Fruit fly (Drosophila melanogaster) whole organism, embryonic: ENCODE results near the gene tomb.

Source experiments
- Abd-B ChIP-seq: fragments of 200-800 bp; sonication (Bioruptor generic); optimal IDR thresholded peaks from 2 replicates; lab custom pipeline; 2018; ENCODE audit warnings: missing biosample characterization, mild to moderate bottlenecking, missing genetic modification characterization, moderate library complexity
- BEAF-32 ChIP-seq: fragments of 200-800 bp; sonication (Bioruptor generic); optimal IDR thresholded peaks from 3 replicates; lab custom pipeline; 2017; ENCODE audit warnings: missing biosample characterization, missing genetic modification characterization, mild to moderate bottlenecking, moderate library complexity, missing genetic modification reagents
- CG10267 ChIP-seq: fragments of 200-800 bp; sonication (Bioruptor generic); optimal IDR thresholded peaks from 2 replicates; lab custom pipeline; 2018; ENCODE audit warnings: missing biosample characterization, mild to moderate bottlenecking, missing genetic modification characterization, moderate library complexity
- CG11398 ChIP-seq: fragments of 200-800 bp; sonication (Bioruptor generic); optimal IDR thresholded peaks from 2 replicates; lab custom pipeline; 2016; ENCODE audit warnings: missing biosample characterization, missing genetic modification characterization
- CG11560 ChIP-seq: fragments of 200-800 bp; sonication (Bioruptor generic); IDR thresholded peaks from 3 replicates; pipeline ENCODE4 v1.3.6; 2022; ENCODE audit warnings: missing biosample characterization, missing genetic modification characterization
- CG12155 ChIP-seq: fragments of 200-800 bp; sonication (Bioruptor generic); optimal IDR thresholded peaks from 3 replicates; lab custom pipeline; 2016; ENCODE audit warnings: missing biosample characterization, missing genetic modification characterization
- CG12659 ChIP-seq: fragments of 200-800 bp; sonication (Bioruptor generic); optimal IDR thresholded peaks from 3 replicates; lab custom pipeline; 2017; ENCODE audit warnings: mild to moderate bottlenecking, missing biosample characterization, missing genetic modification reagents, missing genetic modification characterization
- CG13287 ChIP-seq: fragments of 200-800 bp; sonication (Bioruptor generic); IDR thresholded peaks from 2 replicates; pipeline ENCODE4 v1.3.6; 2022; ENCODE audit warnings: missing biosample characterization, missing genetic modification characterization; ENCODE audit not compliant: partially characterized antibody
- CG15696 ChIP-seq: fragments of 200-800 bp; sonication (Bioruptor generic); optimal IDR thresholded peaks from 2 replicates; lab custom pipeline; 2019; ENCODE audit warnings: missing biosample characterization, mild to moderate bottlenecking, missing genetic modification characterization, moderate library complexity
- CG16813 ChIP-seq: fragments of 200-800 bp; sonication (Bioruptor generic); IDR thresholded peaks from 3 replicates; pipeline ENCODE4 v1.3.6; 2022; ENCODE audit warnings: missing biosample characterization, missing genetic modification characterization; ENCODE audit not compliant: partially characterized antibody
- CG17612 ChIP-seq: fragments of 200-800 bp; sonication (Bioruptor generic); IDR thresholded peaks from 2 replicates; pipeline ENCODE4 v1.3.6; 2022; ENCODE audit warnings: missing biosample characterization, missing genetic modification characterization
- CG17829 ChIP-seq: fragments of 200-800 bp; optimal IDR thresholded peaks from 2 replicates; lab custom pipeline; 2019; ENCODE audit warnings: missing biosample characterization, mild to moderate bottlenecking, missing genetic modification characterization, moderate library complexity
- CG2120 ChIP-seq: fragments of 200-800 bp; sonication (Bioruptor generic); optimal IDR thresholded peaks from 3 replicates; lab custom pipeline; 2016; ENCODE audit warnings: missing biosample characterization, missing genetic modification characterization
- CG30403 ChIP-seq: fragments of 200-800 bp; sonication (Bioruptor generic); optimal IDR thresholded peaks from 3 replicates; lab custom pipeline; 2016; ENCODE audit warnings: missing biosample characterization, missing genetic modification characterization
- CG31388 ChIP-seq: fragments of 200-800 bp; sonication (Bioruptor generic); optimal IDR thresholded peaks from 2 replicates; lab custom pipeline; 2016; ENCODE audit warnings: missing biosample characterization, missing genetic modification characterization
- CG34422 ChIP-seq: fragments of 200-800 bp; sonication (Bioruptor generic); IDR thresholded peaks from 3 replicates; pipeline ENCODE4 v1.3.6; 2022; ENCODE audit warnings: missing biosample characterization, missing genetic modification characterization
- CG3838 ChIP-seq: fragments of 200-800 bp; sonication (Bioruptor generic); optimal IDR thresholded peaks from 3 replicates; lab custom pipeline; 2016; ENCODE audit warnings: missing biosample characterization, missing genetic modification characterization
- CG6791 ChIP-seq: fragments of 200-800 bp; sonication (Bioruptor generic); IDR thresholded peaks from 3 replicates; pipeline ENCODE4 v1.3.6; 2022; ENCODE audit warnings: missing biosample characterization, missing genetic modification characterization; ENCODE audit not compliant: partially characterized antibody
- CG7963 ChIP-seq: fragments of 200-800 bp; sonication (Bioruptor generic); IDR thresholded peaks from 3 replicates; pipeline ENCODE4 v1.3.6; 2022; ENCODE audit warnings: missing biosample characterization, missing genetic modification characterization; ENCODE audit not compliant: partially characterized antibody
- CG9609 ChIP-seq: fragments of 200-800 bp; sonication (Bioruptor generic); optimal IDR thresholded peaks from 3 replicates; lab custom pipeline; 2016; ENCODE audit warnings: missing biosample characterization, missing genetic modification characterization
- CG9932 ChIP-seq: fragments of 200-800 bp; sonication (Bioruptor generic); IDR thresholded peaks from 2 replicates; pipeline ENCODE4 v1.3.6; 2022; ENCODE audit warnings: missing biosample characterization, missing genetic modification characterization
- CHES-1-like ChIP-seq: fragments of 200-800 bp; sonication (Bioruptor generic); optimal IDR thresholded peaks from 2 replicates; lab custom pipeline; 2016; ENCODE audit warnings: missing biosample characterization, missing genetic modification characterization
- Dbx ChIP-seq: fragments of 200-800 bp; sonication (Bioruptor generic); IDR thresholded peaks from 3 replicates; pipeline ENCODE4 v1.3.6; 2022; ENCODE audit warnings: missing biosample characterization, missing genetic modification characterization
- Dfd ChIP-seq, 2 experiments: fragments of >200 bp; optimal IDR thresholded peaks; 2 replicates each; lab custom pipeline; 2017; ENCODE audit warnings: missing biosample characterization in 2 of 2, missing genetic modification characterization in 2 of 2
- Dref ChIP-seq: fragments of 200-800 bp; sonication (Bioruptor generic); IDR thresholded peaks from 2 replicates; pipeline ENCODE4 v1.3.6; 2022; ENCODE audit warnings: missing biosample characterization, missing genetic modification characterization
- Ets97D ChIP-seq: fragments of 200-800 bp; sonication (Bioruptor generic); optimal IDR thresholded peaks from 3 replicates; lab custom pipeline; 2016; ENCODE audit warnings: missing biosample characterization, missing genetic modification characterization
- HLH3B ChIP-seq: fragments of 200-800 bp; sonication (Bioruptor generic); IDR thresholded peaks from 2 replicates; pipeline ENCODE4 v1.3.6; 2022; ENCODE audit warnings: missing biosample characterization, missing genetic modification characterization
- Hand ChIP-seq: fragments of 200-800 bp; sonication (Bioruptor generic); optimal IDR thresholded peaks from 2 replicates; lab custom pipeline; 2017; ENCODE audit warnings: mild to moderate bottlenecking, missing biosample characterization, missing genetic modification reagents, missing genetic modification characterization
- HmgZ ChIP-seq: fragments of 200-800 bp; sonication (Bioruptor generic); optimal IDR thresholded peaks from 2 replicates; lab custom pipeline; 2018; ENCODE audit warnings: missing biosample characterization, mild to moderate bottlenecking, missing genetic modification characterization
- Hmr ChIP-seq: fragments of 200-800 bp; sonication (Bioruptor generic); optimal IDR thresholded peaks from 3 replicates; lab custom pipeline; 2017; ENCODE audit warnings: mild to moderate bottlenecking, missing biosample characterization, missing genetic modification reagents, missing genetic modification characterization
- Hr3 ChIP-seq: fragments of 200-800 bp; sonication (Bioruptor generic); optimal IDR thresholded peaks from 3 replicates; lab custom pipeline; 2016; ENCODE audit warnings: missing biosample characterization, missing genetic modification characterization
- MESR4 ChIP-seq: fragments of 200-800 bp; sonication (Bioruptor generic); optimal IDR thresholded peaks from 2 replicates; lab custom pipeline; 2018; ENCODE audit warnings: missing biosample characterization, mild to moderate bottlenecking, missing genetic modification characterization, moderate library complexity
- Med ChIP-seq: fragments of 200-800 bp; sonication (Bioruptor generic); peaks from one replicate; lab custom pipeline; 2016; ENCODE audit warnings: missing biosample characterization, missing genetic modification characterization, mild to moderate bottlenecking, inconsistent platforms, moderate library complexity
- Myb ChIP-seq: fragments of 200-800 bp; sonication (Bioruptor generic); optimal IDR thresholded peaks from 2 replicates; lab custom pipeline; 2016; ENCODE audit warnings: missing biosample characterization, missing genetic modification characterization
- NC2β ChIP-seq: fragments of 200-800 bp; sonication (Bioruptor generic); optimal IDR thresholded peaks from 2 replicates; lab custom pipeline; 2016; ENCODE audit warnings: missing biosample characterization, missing genetic modification characterization
- Opbp ChIP-seq: fragments of 200-800 bp; sonication (Bioruptor generic); IDR thresholded peaks from 3 replicates; pipeline ENCODE4 v1.3.6; 2022; ENCODE audit warnings: missing biosample characterization, missing genetic modification characterization; ENCODE audit not compliant: partially characterized antibody
- Sox102F ChIP-seq: fragments of 200-800 bp; sonication (Bioruptor generic); optimal IDR thresholded peaks from 2 replicates; lab custom pipeline; 2018; ENCODE audit warnings: missing biosample characterization, mild to moderate bottlenecking, missing genetic modification characterization, moderate library complexity
- Sry-δ ChIP-seq: fragments of 200-800 bp; sonication (Bioruptor generic); optimal IDR thresholded peaks from 2 replicates; lab custom pipeline; 2016; ENCODE audit warnings: missing biosample characterization, missing genetic modification characterization
- YL-1 ChIP-seq: fragments of 200-800 bp; sonication (Bioruptor generic); optimal IDR thresholded peaks from 3 replicates; lab custom pipeline; 2017; ENCODE audit warnings: missing biosample characterization, mild to moderate bottlenecking, missing genetic modification characterization
- ac ChIP-seq: fragments of 200-800 bp; sonication (Bioruptor generic); optimal IDR thresholded peaks from 3 replicates; lab custom pipeline; 2017; ENCODE audit warnings: missing biosample characterization, mild to moderate bottlenecking, missing genetic modification characterization
- btn ChIP-seq: fragments of 200-800 bp; sonication (Bioruptor generic); optimal IDR thresholded peaks from 2 replicates; lab custom pipeline; 2016; ENCODE audit warnings: missing biosample characterization, missing genetic modification characterization
- dpn ChIP-seq, 2 experiments: fragments of 200-800 bp; sonication (Bioruptor generic); optimal IDR thresholded peaks; 3 replicates each; lab custom pipeline; 2016; ENCODE audit warnings: missing biosample characterization in 2 of 2, missing genetic modification characterization in 2 of 2
- hb ChIP-seq: fragments of 200-800 bp; sonication (Bioruptor generic); IDR thresholded peaks from 3 replicates; pipeline ENCODE4 v1.3.6; 2022; ENCODE audit warnings: missing biosample characterization, missing genetic modification characterization; ENCODE audit not compliant: partially characterized antibody
- hkb ChIP-seq, 2 experiments: fragments of 200-800 bp in 1 of 2; fragments of >200 bp in 1 of 2; sonication (Bioruptor generic) in 1 of 2; IDR thresholded peaks in 1 of 2; optimal IDR thresholded peaks in 1 of 2; 2 replicates each; pipeline versions ENCODE4 v1.3.6 to Lab custom; 2017 to 2022; ENCODE audit warnings: missing biosample characterization in 1 of 2, missing genetic modification characterization in 1 of 2
- jumu ChIP-seq: fragments of 200-800 bp; sonication (Bioruptor generic); optimal IDR thresholded peaks from 3 replicates; lab custom pipeline; 2016; ENCODE audit warnings: missing biosample characterization, missing genetic modification characterization
- lilli ChIP-seq: fragments of 200-800 bp; sonication (Bioruptor generic); optimal IDR thresholded peaks from 3 replicates; lab custom pipeline; 2016; ENCODE audit warnings: missing biosample characterization, missing genetic modification characterization
- sens ChIP-seq: fragments of 200-800 bp; sonication (Bioruptor generic); peaks from one replicate; lab custom pipeline; 2016; ENCODE audit warnings: missing biosample characterization, missing genetic modification characterization
- sima ChIP-seq: fragments of 200-800 bp; sonication (Bioruptor generic); optimal IDR thresholded peaks from 2 replicates; lab custom pipeline; 2016; ENCODE audit warnings: missing biosample characterization, missing genetic modification characterization

The tomb gene

dm6 chr2L:5541935-5542685 lies 5.6 kb upstream of the tomb start, which contains the start of the genes Hel25E and Lam (continued):
- TF ChIP-seq CHES-1-like (peak; percentile 42), CG31388 (GFP tag; lab: Kevin White, UChicago) (no peak), CG11560 (peak; percentile 39; the same call in 1 of the 3 replicates), CG9932 (peak; percentile 35; the same call in 1 of the 2 replicates), Ets97D (GFP tag; lab: Kevin White, UChicago) (peak; percentile 82), Abd-B (GFP tag; lab: Kevin White, UChicago) (no peak), btn (no peak), Dbx (GFP tag; lab: Robert Waterston, UW) (no peak), CG6791 (GFP tag; lab: Robert Waterston, UW) (peak; percentile 81), CG13287 (GFP tag; lab: Robert Waterston, UW) (peak; percentile 95), CG17829 (peak; percentile 50), Hr3 (peak; percentile 91), HmgZ (tag; lab: Kevin White, UChicago) (peak; percentile 58), jumu (GFP tag; lab: Kevin White, UChicago) (peak; percentile 26), sens (GFP tag; lab: Kevin White, UChicago) (peak; percentile 92), sima (GFP tag; lab: Kevin White, UChicago) (no peak), CG30403 (GFP tag; lab: Kevin White, UChicago) (peak; percentile 12), Hmr (GFP tag; lab: Kevin White, UChicago) (peak; percentile 51), hkb (optimal IDR thresholded peaks at IDR 0.05; lab: Kevin White, UChicago) (peak; percentile 69), hkb (GFP tag; IDR thresholded peaks at IDR 0.05; lab: Robert Waterston, UW) (no peak), dpn (GFP tag; optimal IDR thresholded peaks at IDR 0.05; lab: Kevin White, UChicago) (peak in 1 of 2 experiments; percentile 11), HLH3B (GFP tag; lab: Robert Waterston, UW) (no peak), CG12155 (GFP tag; lab: Kevin White, UChicago) (no peak), Dfd (GFP tag; optimal IDR thresholded peaks at IDR 0.05; lab: Kevin White, UChicago) (no peak), Med (peak; percentile 81), CG11398 (no peak), BEAF-32 (GFP tag; lab: Kevin White, UChicago) (peak; percentile 94), CG17612 (GFP tag; lab: Robert Waterston, UW) (no peak), CG34422 (peak; percentile 79; the same call in 1 of the 3 replicates), Opbp (GFP tag; lab: Robert Waterston, UW) (peak; percentile 76), CG2120 (GFP tag; lab: Kevin White, UChicago) (peak; percentile 29), CG10267 (peak; percentile 69), CG9609 (GFP tag; lab: Kevin White, UChicago) (peak; percentile 22), MESR4 (GFP tag; lab: Kevin White, UChicago) (peak; percentile 38), YL-1 (GFP tag; lab: Kevin White, UChicago) (peak; percentile 58), lilli (peak; percentile 27), Dref (GFP tag; lab: Robert Waterston, UW) (peak; percentile 81), Hand (GFP tag; lab: Kevin White, UChicago) (no peak), hb (peak; percentile 79; the same call in 2 of the 3 replicates), Sox102F (GFP tag; lab: Kevin White, UChicago) (no peak), CG12659 (peak; percentile 61), CG15696 (tag; lab: Kevin White, UChicago) (no peak), Sry-δ (GFP tag; lab: Kevin White, UChicago) (peak; percentile 88), CG7963 (GFP tag; lab: Robert Waterston, UW) (peak; percentile 54; the same call in 2 of the 3 replicates), CG16813 (GFP tag; lab: Robert Waterston, UW) (peak; percentile 88), Myb (GFP tag; lab: Kevin White, UChicago) (peak; percentile 43), NC2β (GFP tag; lab: Kevin White, UChicago) (peak; percentile 60), ac (GFP tag; lab: Kevin White, UChicago) (no peak), CG3838 (GFP tag; lab: Kevin White, UChicago) (no peak)
